Fruit fly (Drosophila melanogaster) whole organism, prepupa: Measurements from ENCODE around the gene CG42834.

Source experiments
- CG11294 ChIP-seq: fragments of 200-800 bp; sonication (Bioruptor generic); IDR thresholded peaks from 2 replicates; pipeline ENCODE4 v1.3.6; 2022; ENCODE audit warnings: missing biosample characterization, missing genetic modification characterization
- CG16779 ChIP-seq: fragments of 200-800 bp; sonication (Bioruptor generic); optimal IDR thresholded peaks from 3 replicates; lab custom pipeline; 2017; ENCODE audit warnings: missing biosample characterization, mild to moderate bottlenecking, missing genetic modification characterization
- CG31627 ChIP-seq: fragments of 200-800 bp; sonication (Bioruptor generic); optimal IDR thresholded peaks from 3 replicates; lab custom pipeline; 2016; ENCODE audit warnings: missing biosample characterization, missing genetic modification characterization
- CG34406 ChIP-seq: fragments of 200-800 bp; sonication (Bioruptor generic); optimal IDR thresholded peaks from 3 replicates; lab custom pipeline; 2016; ENCODE audit warnings: missing biosample characterization, missing genetic modification characterization
- CG4318 ChIP-seq: fragments of 200-800 bp; sonication (Bioruptor generic); optimal IDR thresholded peaks from 3 replicates; lab custom pipeline; 2017; ENCODE audit warnings: missing biosample characterization, mild to moderate bottlenecking, missing genetic modification characterization
- CG6163 ChIP-seq: fragments of 200-800 bp; sonication (Bioruptor generic); IDR thresholded peaks from 3 replicates; pipeline ENCODE4 v1.3.6; 2022; ENCODE audit warnings: missing biosample characterization, missing genetic modification characterization
- CG6276 ChIP-seq: fragments of 200-800 bp; sonication (Bioruptor generic); optimal IDR thresholded peaks from 2 replicates; lab custom pipeline; 2017; ENCODE audit warnings: missing biosample characterization, mild to moderate bottlenecking, missing genetic modification characterization
- CG6792 ChIP-seq: fragments of 200-800 bp; sonication (Bioruptor generic); optimal IDR thresholded peaks from 3 replicates; lab custom pipeline; 2016; ENCODE audit warnings: missing biosample characterization, missing genetic modification characterization
- CG9139 ChIP-seq: fragments of 200-800 bp; sonication (Bioruptor generic); optimal IDR thresholded peaks from 3 replicates; lab custom pipeline; 2017; ENCODE audit warnings: missing biosample characterization, mild to moderate bottlenecking, missing genetic modification characterization
- Eip75B ChIP-seq: fragments of 200-800 bp; sonication (Bioruptor generic); optimal IDR thresholded peaks from 3 replicates; lab custom pipeline; 2016; ENCODE audit warnings: missing biosample characterization, missing genetic modification characterization
- Eip78C ChIP-seq: fragments of 200-800 bp; sonication (Bioruptor generic); peaks from one replicate; lab custom pipeline; 2016; ENCODE audit warnings: missing biosample characterization, missing genetic modification characterization
- Eip93F ChIP-seq: fragments of 200-800 bp; sonication (Bioruptor generic); optimal IDR thresholded peaks from 2 replicates; lab custom pipeline; 2016; ENCODE audit warnings: missing biosample characterization, mild to moderate bottlenecking, missing genetic modification characterization
- Hr38 ChIP-seq: sonication (Bioruptor generic); optimal IDR thresholded peaks from 2 replicates; lab custom pipeline; 2016; ENCODE audit warnings: missing biosample characterization, missing genetic modification characterization
- Lpt ChIP-seq: fragments of 200-800 bp; sonication (Bioruptor generic); optimal IDR thresholded peaks from 3 replicates; lab custom pipeline; 2016; ENCODE audit warnings: missing biosample characterization, missing genetic modification characterization
- Met ChIP-seq: fragments of 200-800 bp; sonication (Bioruptor generic); optimal IDR thresholded peaks from 3 replicates; lab custom pipeline; 2016; ENCODE audit warnings: missing biosample characterization, missing genetic modification characterization
- acj6 ChIP-seq: fragments of 200-800 bp; sonication (Bioruptor generic); optimal IDR thresholded peaks from 3 replicates; lab custom pipeline; 2016; ENCODE audit warnings: missing biosample characterization, missing genetic modification characterization
- dac ChIP-seq: fragments of 200-800 bp; sonication (Bioruptor generic); optimal IDR thresholded peaks from 2 replicates; lab custom pipeline; 2017; ENCODE audit warnings: missing biosample characterization, mild to moderate bottlenecking, missing genetic modification characterization
- eg ChIP-seq: fragments of 200-800 bp; sonication (Bioruptor generic); IDR thresholded peaks from 3 replicates; pipeline ENCODE4 v1.3.6; 2022; ENCODE audit warnings: missing biosample characterization, missing genetic modification characterization
- fd59A ChIP-seq: fragments of 200-800 bp; sonication (Bioruptor generic); optimal IDR thresholded peaks from 2 replicates; lab custom pipeline; 2017; ENCODE audit warnings: missing biosample characterization, mild to moderate bottlenecking, missing genetic modification characterization, missing genetic modification reagents
- fd85E ChIP-seq: fragments of 200-800 bp; sonication (Bioruptor generic); optimal IDR thresholded peaks from 3 replicates; lab custom pipeline; 2016; ENCODE audit warnings: missing biosample characterization, missing genetic modification characterization
- net ChIP-seq: fragments of 200-800 bp; sonication (Bioruptor generic); optimal IDR thresholded peaks from 3 replicates; lab custom pipeline; 2016; ENCODE audit warnings: missing biosample characterization, missing genetic modification characterization
- pdm3 ChIP-seq: fragments of 200-800 bp; sonication (Bioruptor generic); optimal IDR thresholded peaks from 3 replicates; lab custom pipeline; 2016; ENCODE audit warnings: missing biosample characterization, missing genetic modification characterization
- spab ChIP-seq: fragments of 200-800 bp; sonication (Bioruptor generic); optimal IDR thresholded peaks from 2 replicates; lab custom pipeline; 2017; ENCODE audit warnings: missing biosample characterization, mild to moderate bottlenecking, missing genetic modification characterization, missing genetic modification reagents
- ss ChIP-seq, 2 experiments: fragments of 200-800 bp; sonication (Bioruptor generic); optimal IDR thresholded peaks; 2 replicates in 1 of 2; 3 replicates in 1 of 2; lab custom pipeline; 2017 to 2018; ENCODE audit warnings: mild to moderate bottlenecking in 2 of 2, missing biosample characterization in 2 of 2, missing genetic modification characterization in 2 of 2, moderate library complexity in 1 of 2
- svp ChIP-seq: fragments of 200-800 bp; sonication (Bioruptor generic); peaks from one replicate; lab custom pipeline; 2016; ENCODE audit warnings: missing biosample characterization, missing genetic modification characterization
- topi ChIP-seq: fragments of 200-800 bp; sonication (Bioruptor generic); optimal IDR thresholded peaks from 3 replicates; lab custom pipeline; 2016; ENCODE audit warnings: missing biosample characterization, missing genetic modification characterization
- vri ChIP-seq: fragments of 200-800 bp; sonication (Bioruptor generic); optimal IDR thresholded peaks from 3 replicates; lab custom pipeline; 2016; ENCODE audit warnings: missing biosample characterization, mild to moderate bottlenecking, missing genetic modification characterization

CG42834 gene

dm6 chr3R:17410808-17411207 lies 7.8 kb upstream of the CG42834 start, which contains the start of gene CG5863:
Gene CG5863 (plus strand): TSS chr3R:17411108.
- TF ChIP-seq CG6276: no peak
- no peak for TF ChIP-seq CG6792
- TF ChIP-seq ss (GFP tag; optimal IDR thresholded peaks at IDR 0.05; lab: Kevin White, UChicago): no peak
- TF ChIP-seq CG31627 (GFP tag; lab: Kevin White, UChicago): no peak
- TF ChIP-seq eg (GFP tag; lab: Robert Waterston, UW): no peak
- TF ChIP-seq CG11294 (GFP tag; lab: Robert Waterston, UW): no peak
- no peak for TF ChIP-seq Hr38 (GFP tag; lab: Kevin White, UChicago)
- no peak for TF ChIP-seq Lpt
- no peak for TF ChIP-seq vri
- TF ChIP-seq spab: no peak
- no peak for TF ChIP-seq fd59A
- TF ChIP-seq, all 60 proteins: peak for 0

DNA sequence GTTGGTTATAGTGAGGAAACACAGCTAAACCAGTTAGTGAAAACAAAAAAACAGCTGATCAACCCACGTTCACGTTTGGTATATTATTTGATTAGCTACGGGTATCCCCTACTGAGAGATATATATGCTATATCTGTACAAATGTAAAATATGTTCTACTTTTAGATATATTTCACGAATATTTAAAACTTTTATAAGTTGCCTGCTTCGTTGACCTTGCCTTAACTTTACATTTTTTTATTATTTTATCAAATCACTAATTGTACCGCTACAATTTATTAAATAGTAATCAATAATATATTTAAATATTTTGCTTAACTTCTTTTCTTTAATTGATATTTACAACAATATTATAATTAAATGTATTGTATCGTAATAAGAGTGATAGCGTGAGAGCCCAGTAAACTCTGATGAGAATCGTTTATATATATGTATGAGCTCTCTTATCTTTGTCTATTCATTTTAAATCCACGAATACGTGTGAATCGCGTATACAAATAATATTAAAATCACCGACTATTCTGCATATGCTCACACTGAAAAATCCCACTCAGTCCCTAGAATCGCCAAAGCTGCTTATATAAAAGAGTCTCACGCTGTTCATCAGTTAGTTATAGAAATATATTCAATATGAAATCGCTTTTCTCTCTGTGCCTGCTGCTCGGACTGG lies 6.0 kb upstream of the CG42834 start, which contains the start of gene CG42821:
Gene CG42821 (plus strand): TSS at position 620 of the 670 bp plus-strand sequence.
- no peak for TF ChIP-seq Lpt
- no peak for TF ChIP-seq pdm3 (GFP tag; lab: Kevin White, UChicago)
- TF ChIP-seq CG6792: no peak
- TF ChIP-seq Eip93F (GFP tag; lab: Kevin White, UChicago): no peak
- no peak for TF ChIP-seq fd85E (GFP tag; lab: Kevin White, UChicago)
- no peak for TF ChIP-seq Eip75B (GFP tag; lab: Kevin White, UChicago)

- no peak for TF ChIP-seq CG9139
- peak; percentile 6 for TF ChIP-seq svp (GFP tag; lab: Kevin White, UChicago)
These were observed 5.0 kb upstream of the CG42834 start, which contains the start of gene CG42822 for dm6 chr3R:17413601-17414000. Gene CG42822 (plus strand): TSS chr3R:17413901.

- TF ChIP-seq CG34406 (no peak), Lpt (no peak), Eip78C (GFP tag; lab: Kevin White, UChicago) (no peak), svp (GFP tag; lab: Kevin White, UChicago) (peak; percentile 18)
- TF ChIP-seq, all 60 proteins: peak for 1
These were observed 3.1 kb upstream of the CG42834 start, which contains the start of gene CG5866 for dm6 chr3R:17415439-17415838. Gene CG5866 (plus strand): TSS chr3R:17415739.

DNA sequence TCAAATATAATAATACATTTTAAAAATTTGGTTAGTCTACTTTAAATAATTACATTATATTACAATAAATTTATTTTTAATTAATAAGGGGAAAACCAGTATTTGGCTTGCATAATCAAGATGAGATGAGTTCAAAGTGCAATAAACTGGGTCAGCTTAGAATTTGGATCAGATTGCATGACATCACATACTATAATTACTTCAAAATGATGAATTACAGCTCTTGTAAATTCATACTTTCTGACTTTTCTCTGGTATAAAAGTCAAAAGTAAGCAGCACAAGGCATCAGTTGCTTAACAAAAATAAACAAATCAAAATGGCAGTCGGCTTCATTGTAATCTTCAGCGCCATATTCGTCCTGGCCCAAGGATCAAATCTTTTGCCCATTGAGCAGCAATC lies 1.4 kb upstream of the CG42834 start, which contains the start of gene CG33333:
Gene CG33333 (plus strand): TSS at position 301 of the 400 bp plus-strand sequence.
- no peak for TF ChIP-seq dac (GFP tag; lab: Kevin White, UChicago)
- no peak for TF ChIP-seq ss (GFP tag; optimal IDR thresholded peaks at IDR 0.05; lab: Kevin White, UChicago)
- no peak for TF ChIP-seq net (GFP tag; lab: Kevin White, UChicago)
- no peak for TF ChIP-seq Met
- no peak for TF ChIP-seq topi
- TF ChIP-seq Eip75B (GFP tag; lab: Kevin White, UChicago): no peak
- no peak for TF ChIP-seq pdm3 (GFP tag; lab: Kevin White, UChicago)
- no peak for TF ChIP-seq spab
- no peak for TF ChIP-seq CG16779 (tag; lab: Kevin White, UChicago)
- TF ChIP-seq Lpt: no peak
- TF ChIP-seq, all 60 proteins: peak for 0

dm6 chr3R:17420338-17420737 lies 1.8 kb downstream of the CG42834 start, which contains the start of gene CG42835:
Gene CG42835 (plus strand): TSS chr3R:17420638.
- TF ChIP-seq spab: no peak
- TF ChIP-seq CG6163 (GFP tag; lab: Robert Waterston, UW): no peak
- TF ChIP-seq CG4318 (GFP tag; lab: Kevin White, UChicago): no peak
- no peak for TF ChIP-seq Hr38 (GFP tag; lab: Kevin White, UChicago)

DNA sequence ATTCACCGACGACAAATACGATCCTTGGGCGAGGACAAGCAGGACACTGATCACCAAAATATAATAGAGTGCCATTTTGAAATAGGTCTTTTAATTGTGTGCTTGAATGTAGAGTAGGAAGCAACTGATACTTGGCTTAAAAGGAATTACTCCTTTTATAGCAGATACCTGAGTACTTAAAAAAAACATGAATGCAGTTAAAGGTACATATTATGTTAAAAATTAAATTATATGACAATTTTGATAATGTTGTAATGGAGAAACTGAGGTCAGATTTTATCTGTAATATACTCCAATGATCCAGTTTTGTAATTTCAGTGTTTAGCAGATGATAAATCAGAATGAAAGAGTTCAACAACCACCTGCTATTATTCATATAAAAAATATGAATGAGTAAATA lies 3.5 kb downstream of the CG42834 start, which contains the start of gene CG14332:
Gene CG14332 (minus strand): TSS at position 101 of the 400 bp plus-strand sequence.
- no peak for TF ChIP-seq Eip93F (GFP tag; lab: Kevin White, UChicago)
- no peak for TF ChIP-seq CG34406
- no peak for TF ChIP-seq CG9139
- no peak for TF ChIP-seq net (GFP tag; lab: Kevin White, UChicago)
- TF ChIP-seq CG16779 (tag; lab: Kevin White, UChicago): no peak
- TF ChIP-seq acj6 (GFP tag; lab: Kevin White, UChicago): no peak
